Worm (Caenorhabditis elegans): Measurements from ENCODE around the gene F14D7.6.

ce11 chrV:14320730-14321319, 19.6 kb downstream of the F14D7.6 start:
- TF ChIP-seq ets-7 (tag; optimal IDR thresholded peaks at IDR 0.05) (no peak), ama-1 (optimal IDR thresholded peaks at IDR 0.05) (no peak), hmbx-1 (tag; optimal IDR thresholded peaks at IDR 0.05) (no peak), B0310.2 (tag; optimal IDR thresholded peaks at IDR 0.05) (no peak), flt-1 (GFP tag; IDR thresholded peaks at IDR 0.05) (no peak)

Data from whole organism, early embryonic.